Fruit fly (Drosophila melanogaster): ENCODE measurements around the gene Marcal1.

Marcal1 gene

DNA sequence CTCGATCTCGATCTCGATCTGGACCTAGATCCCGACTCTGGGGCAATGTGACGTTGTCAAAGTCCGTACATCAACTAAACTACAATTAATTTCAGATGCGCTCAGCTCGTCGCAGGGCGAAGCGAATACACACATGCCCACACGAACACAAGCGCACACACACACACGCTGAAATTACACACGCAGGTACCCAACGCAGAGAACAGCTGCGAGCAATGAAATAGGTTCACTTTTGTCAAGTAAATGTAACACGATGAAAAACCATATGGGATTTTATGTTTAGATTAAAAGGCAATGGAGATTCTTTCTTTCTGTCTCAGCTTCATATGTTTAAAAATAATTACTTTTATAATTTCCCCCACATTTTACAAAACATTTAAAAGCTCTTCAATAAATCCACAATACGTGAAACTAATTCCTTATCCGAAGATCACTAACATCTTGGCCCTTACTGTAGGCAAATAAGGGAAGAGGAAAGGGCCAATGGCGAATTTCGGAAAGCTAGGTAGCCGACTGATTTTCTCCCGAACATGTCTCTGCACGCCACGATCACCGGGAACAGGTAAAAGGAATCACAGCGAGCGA is 45.1 kb downstream of the Marcal1 start:
- TF ChIP-seq rn (GFP tag; IDR thresholded peaks at IDR 0.05), result 0 out of 2 replicates have a peak, but pooled peaks have one; percentile 7
- peak; percentile 91 for TF ChIP-seq CG8159 (tag; optimal IDR thresholded peaks at IDR 0.05)
- TF ChIP-seq CG10348 (GFP tag; IDR thresholded peaks at IDR 0.05), result no peak
- peak; percentile 87 for TF ChIP-seq CG9948 (tag; optimal IDR thresholded peaks at IDR 0.05)
- peak; percentile 70 for TF ChIP-seq CG8301 (tag; optimal IDR thresholded peaks at IDR 0.05)
- TF ChIP-seq CG32121 (GFP tag; IDR thresholded peaks at IDR 0.05), result peak; percentile 32
- peak; percentile 66 for TF ChIP-seq gl (tag; optimal IDR thresholded peaks at IDR 0.05)
- peak; percentile 73 for TF ChIP-seq Snoo (tag; optimal IDR thresholded peaks at IDR 0.05)
- TF ChIP-seq CG12605 (GFP tag; IDR thresholded peaks at IDR 0.05), result peak; percentile 59; the same call in 1 of the 2 replicates
- TF ChIP-seq CG15710 (tag; optimal IDR thresholded peaks at IDR 0.05), result peak; percentile 93
- TF ChIP-seq fd96Ca (GFP tag; IDR thresholded peaks at IDR 0.05), result peak; percentile 69
- TF ChIP-seq CG13204 (GFP tag; optimal IDR thresholded peaks at IDR 0.05), result peak; percentile 83
- TF ChIP-seq CG34367 (tag; optimal IDR thresholded peaks at IDR 0.05), result peak; percentile 85
- TF ChIP-seq Ets98B (GFP tag; IDR thresholded peaks at IDR 0.05), result peak; percentile 66
- TF ChIP-seq CG17806 (tag; optimal IDR thresholded peaks at IDR 0.05), result peak; percentile 83
- TF ChIP-seq Pif1A (GFP tag; optimal IDR thresholded peaks at IDR 0.05), result peak; percentile 87
- peak; percentile 85 for TF ChIP-seq D1 (tag; optimal IDR thresholded peaks at IDR 0.05)
- peak; percentile 47 for TF ChIP-seq EcR (GFP tag; optimal IDR thresholded peaks at IDR 0.05)
- TF ChIP-seq CG14655 (GFP tag; optimal IDR thresholded peaks at IDR 0.05), result peak; percentile 84
- peak; percentile 85 for TF ChIP-seq Pif1B (GFP tag; optimal IDR thresholded peaks at IDR 0.05)
- TF ChIP-seq CG4496 (GFP tag; IDR thresholded peaks at IDR 0.05), result peak; percentile 63

dm6 chr2L:5000919-5001581 is 45.7 kb downstream of the Marcal1 start:
- TF ChIP-seq CG34367 (tag; optimal IDR thresholded peaks at IDR 0.05) (no peak), gl (tag; optimal IDR thresholded peaks at IDR 0.05) (no peak), Pif1B (GFP tag; optimal IDR thresholded peaks at IDR 0.05) (no peak), rn (GFP tag; IDR thresholded peaks at IDR 0.05) (peak; percentile 41; the same call in 1 of the 2 replicates), CG12605 (GFP tag; IDR thresholded peaks at IDR 0.05) (no peak), CG9948 (tag; optimal IDR thresholded peaks at IDR 0.05) (no peak), CG32121 (GFP tag; IDR thresholded peaks at IDR 0.05) (peak; percentile 33; the same call in 1 of the 2 replicates), CG4496 (GFP tag; IDR thresholded peaks at IDR 0.05) (peak; percentile 70), CG15710 (tag; optimal IDR thresholded peaks at IDR 0.05) (no peak), fd96Ca (GFP tag; IDR thresholded peaks at IDR 0.05) (peak; percentile 60; the same call in 2 of the 3 replicates), D1 (tag; optimal IDR thresholded peaks at IDR 0.05) (no peak), CG14655 (GFP tag; optimal IDR thresholded peaks at IDR 0.05) (no peak), CG8301 (tag; optimal IDR thresholded peaks at IDR 0.05) (no peak), CG17806 (tag; optimal IDR thresholded peaks at IDR 0.05) (no peak), Ets98B (GFP tag; IDR thresholded peaks at IDR 0.05) (peak; percentile 59), EcR (GFP tag; optimal IDR thresholded peaks at IDR 0.05) (no peak), Pif1A (GFP tag; optimal IDR thresholded peaks at IDR 0.05) (no peak), CG10348 (GFP tag; IDR thresholded peaks at IDR 0.05) (peak; percentile 42), CG8159 (tag; optimal IDR thresholded peaks at IDR 0.05) (no peak), CG13204 (GFP tag; optimal IDR thresholded peaks at IDR 0.05) (no peak), Snoo (tag; optimal IDR thresholded peaks at IDR 0.05) (no peak)

DNA sequence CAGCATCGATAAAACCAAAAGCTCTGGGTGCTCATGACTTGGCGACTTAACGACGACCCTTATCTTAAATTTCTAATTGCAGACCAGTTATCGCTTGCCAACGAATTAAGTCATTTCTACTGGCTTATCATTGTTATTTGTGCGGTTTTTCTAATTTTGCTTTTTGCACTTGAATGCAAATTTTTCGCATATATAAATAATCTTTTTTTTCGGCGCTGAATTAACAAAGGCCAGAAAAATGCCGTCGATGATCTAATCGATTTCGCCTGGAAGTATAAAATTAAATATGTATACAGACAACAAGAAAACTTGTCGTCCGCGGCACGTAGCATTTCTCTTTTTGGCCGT is 46.2 kb downstream of the Marcal1 start:
- TF ChIP-seq CG32121 (GFP tag; IDR thresholded peaks at IDR 0.05) (no peak), CG4496 (GFP tag; IDR thresholded peaks at IDR 0.05) (no peak), CG15710 (tag; optimal IDR thresholded peaks at IDR 0.05) (no peak), gl (tag; optimal IDR thresholded peaks at IDR 0.05) (no peak)

DNA sequence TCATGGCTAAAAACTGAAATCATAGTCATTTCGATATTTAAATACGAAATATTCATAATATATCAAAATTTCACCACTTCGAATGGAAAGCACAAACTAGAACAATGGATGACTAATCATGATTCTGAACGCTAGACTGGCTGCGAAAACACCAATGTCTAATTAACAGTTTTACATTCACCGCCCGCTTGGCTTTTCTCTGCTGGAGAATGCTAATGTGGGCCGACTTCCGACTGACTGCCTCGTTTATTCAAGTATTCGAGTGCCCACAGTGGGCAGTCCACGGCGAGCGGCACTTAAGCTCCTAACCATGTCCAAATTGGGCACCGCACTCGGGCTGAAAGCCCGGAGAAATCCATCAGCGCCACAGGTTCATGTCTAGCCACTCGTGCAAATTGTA is 46.7 kb downstream of the Marcal1 start:
- no peak for TF ChIP-seq CG4496 (GFP tag; IDR thresholded peaks at IDR 0.05)
- no peak for TF ChIP-seq fd96Ca (GFP tag; IDR thresholded peaks at IDR 0.05)

DNA sequence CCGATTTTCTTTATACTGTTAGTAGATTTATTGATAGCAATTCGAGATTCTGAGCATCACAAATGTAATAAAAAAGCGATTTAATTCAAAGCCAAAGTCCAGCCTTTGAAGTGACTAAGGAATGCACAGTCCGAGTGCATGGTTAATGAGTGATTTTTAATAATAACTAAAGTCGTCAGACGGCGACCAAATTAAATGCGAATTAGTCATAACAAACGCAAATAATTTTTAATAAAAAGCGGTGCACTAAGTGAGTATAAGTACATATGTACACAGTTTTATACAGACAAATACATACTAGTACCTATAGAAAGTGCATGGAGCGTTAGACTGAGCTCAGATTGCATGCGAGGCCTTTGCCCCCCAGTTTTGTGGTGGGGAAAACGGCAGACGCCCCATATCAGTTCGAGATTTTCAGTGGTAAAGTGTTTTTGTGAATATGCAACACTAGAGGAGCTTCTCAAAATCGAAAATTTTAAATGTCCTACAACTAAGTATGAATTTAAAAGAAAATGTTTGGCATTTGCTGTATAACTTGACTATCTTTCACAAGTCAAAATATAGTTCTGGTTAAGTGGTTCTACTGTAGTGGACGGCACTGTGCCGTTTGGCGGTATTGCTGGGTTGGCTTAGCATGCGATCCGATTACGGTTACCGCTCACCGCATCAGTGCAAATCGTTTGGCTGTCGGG is 47.5 kb downstream of the Marcal1 start:
- no peak for TF ChIP-seq CG34367 (tag; optimal IDR thresholded peaks at IDR 0.05)
- TF ChIP-seq CG14655 (GFP tag; optimal IDR thresholded peaks at IDR 0.05), result peak; percentile 45
- no peak for TF ChIP-seq rn (GFP tag; IDR thresholded peaks at IDR 0.05)
- peak; percentile 34 for TF ChIP-seq Pif1A (GFP tag; optimal IDR thresholded peaks at IDR 0.05)
- no peak for TF ChIP-seq CG13204 (GFP tag; optimal IDR thresholded peaks at IDR 0.05)
- peak; percentile 15 for TF ChIP-seq CG15710 (tag; optimal IDR thresholded peaks at IDR 0.05)
- no peak for TF ChIP-seq Pif1B (GFP tag; optimal IDR thresholded peaks at IDR 0.05)
- TF ChIP-seq CG32121 (GFP tag; IDR thresholded peaks at IDR 0.05), result peak; percentile 49; the same call in 1 of the 2 replicates
- TF ChIP-seq Snoo (tag; optimal IDR thresholded peaks at IDR 0.05), result no peak
- no peak for TF ChIP-seq CG8159 (tag; optimal IDR thresholded peaks at IDR 0.05)
- peak; percentile 75 for TF ChIP-seq Ets98B (GFP tag; IDR thresholded peaks at IDR 0.05)
- TF ChIP-seq CG8301 (tag; optimal IDR thresholded peaks at IDR 0.05), result peak; percentile 16
- no peak for TF ChIP-seq gl (tag; optimal IDR thresholded peaks at IDR 0.05)
- TF ChIP-seq CG10348 (GFP tag; IDR thresholded peaks at IDR 0.05), result no peak
- peak; percentile 57; the same call in 1 of the 3 replicates for TF ChIP-seq fd96Ca (GFP tag; IDR thresholded peaks at IDR 0.05)
- no peak for TF ChIP-seq CG9948 (tag; optimal IDR thresholded peaks at IDR 0.05)
- no peak for TF ChIP-seq D1 (tag; optimal IDR thresholded peaks at IDR 0.05)
- TF ChIP-seq CG12605 (GFP tag; IDR thresholded peaks at IDR 0.05), result peak; percentile 60; the same call in 1 of the 2 replicates
- no peak for TF ChIP-seq CG17806 (tag; optimal IDR thresholded peaks at IDR 0.05)
- no peak for TF ChIP-seq EcR (GFP tag; optimal IDR thresholded peaks at IDR 0.05)
- peak; percentile 65; the same call in 2 of the 3 replicates for TF ChIP-seq CG4496 (GFP tag; IDR thresholded peaks at IDR 0.05)
